Worm (Caenorhabditis elegans): ENCODE results near the gene R144.13.

R144.13 gene

DNA sequence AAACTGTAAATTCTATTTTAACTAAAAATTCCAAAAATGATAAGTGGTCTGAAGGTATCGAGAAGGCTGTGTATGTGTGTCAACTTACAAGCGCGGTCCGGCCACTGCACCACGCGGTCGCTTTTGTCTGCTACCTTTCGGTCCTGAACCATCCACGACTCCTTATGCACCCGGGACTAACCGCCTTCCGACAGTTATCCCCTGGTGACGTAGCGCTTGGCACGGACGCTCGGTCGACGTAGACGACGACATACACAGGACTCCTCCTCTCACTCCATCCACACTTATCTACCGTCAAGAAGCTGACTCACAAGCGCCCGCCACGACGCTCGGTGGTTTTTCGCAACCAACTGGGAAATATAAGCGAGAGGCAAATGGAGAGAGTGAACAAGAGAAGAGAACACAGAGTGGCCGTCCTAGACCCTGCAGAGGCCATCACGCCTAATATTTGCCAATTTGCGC is 8.3 kb downstream of the R144.13 start (continued):
- TF ChIP-seq ztf-16 (tag; optimal IDR thresholded peaks at IDR 0.05) = peak; percentile 86
- TF ChIP-seq tbx-2 (tag; optimal IDR thresholded peaks at IDR 0.05) = peak; percentile 91
- peak; percentile 39 for TF ChIP-seq ceh-9 (tag; optimal IDR thresholded peaks at IDR 0.05)
- TF ChIP-seq hlh-6 (tag; optimal IDR thresholded peaks at IDR 0.05) = peak; percentile 91
- peak; percentile 78 for TF ChIP-seq hlh-13 (GFP tag; optimal IDR thresholded peaks at IDR 0.05)
- TF ChIP-seq syd-9 (tag; optimal IDR thresholded peaks at IDR 0.05) = peak; percentile 87
- TF ChIP-seq rnt-1 (tag; optimal IDR thresholded peaks at IDR 0.05) = peak; percentile 83
- TF ChIP-seq nhr-232 (tag; optimal IDR thresholded peaks at IDR 0.05) = peak; percentile 81
- peak; percentile 72 for TF ChIP-seq nfya-1 (tag; optimal IDR thresholded peaks at IDR 0.05)
- TF ChIP-seq sox-2 (GFP tag; IDR thresholded peaks at IDR 0.05) = peak; percentile 65
- TF ChIP-seq elt-4 (tag; optimal IDR thresholded peaks at IDR 0.05) = peak; percentile 76
- TF ChIP-seq ceh-18 (tag; optimal IDR thresholded peaks at IDR 0.05) = peak; percentile 92
- TF ChIP-seq ceh-34 (tag; optimal IDR thresholded peaks at IDR 0.05) = peak; percentile 96
- peak; percentile 38 for TF ChIP-seq Y22D7AL.16 (tag; optimal IDR thresholded peaks at IDR 0.05)
- peak; percentile 57 for TF ChIP-seq npax-4 (tag; optimal IDR thresholded peaks at IDR 0.05)
- TF ChIP-seq ceh-2 (tag; optimal IDR thresholded peaks at IDR 0.05) = peak; percentile 72

DNA sequence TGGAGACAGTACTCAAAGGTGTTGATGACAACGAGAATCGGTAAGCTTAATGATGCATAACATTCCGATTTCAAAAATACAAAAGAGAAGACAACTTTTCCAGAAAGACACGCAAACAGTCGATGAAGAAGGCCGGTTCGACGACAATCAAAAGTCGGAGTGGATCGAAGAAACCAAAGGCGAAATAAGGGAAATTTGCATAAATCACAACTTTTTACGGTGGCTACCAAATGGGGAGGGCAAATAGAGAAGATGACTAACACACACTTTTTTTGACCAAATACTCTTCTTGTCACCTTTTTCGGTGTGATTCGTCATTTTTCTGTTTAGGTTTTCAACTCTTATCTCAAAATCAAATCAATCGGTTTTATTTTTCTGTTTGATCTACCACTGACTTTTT is 13.1 kb downstream of the R144.13 start, which contains the start of gene C45G9.6:
C45G9.6 (plus strand) TSS at position 301 of the 400 bp plus-strand sequence.
- TF ChIP-seq sox-4 (tag; optimal IDR thresholded peaks at IDR 0.05) (no peak), fax-1 (tag; optimal IDR thresholded peaks at IDR 0.05) (no peak), pqm-1 (tag; optimal IDR thresholded peaks at IDR 0.05) (no peak), ceh-19 (GFP tag; optimal IDR thresholded peaks at IDR 0.05) (no peak), syd-9 (tag; optimal IDR thresholded peaks at IDR 0.05) (no peak), ttx-3 (tag; optimal IDR thresholded peaks at IDR 0.05) (no peak)

ce11 chrIII:5042112-5042511 is 19.0 kb downstream of the R144.13 start, which contains the start of gene nlp-43:
nlp-43 (plus strand) TSS chrIII:5042412.
- TF ChIP-seq sdc-2 (tag; optimal IDR thresholded peaks at IDR 0.05) (no peak), fkh-10 (GFP tag; optimal IDR thresholded peaks at IDR 0.05) (no peak), ttx-3 (tag; optimal IDR thresholded peaks at IDR 0.05) (no peak), pros-1 (tag; optimal IDR thresholded peaks at IDR 0.05) (no peak), lin-11 (tag; optimal IDR thresholded peaks at IDR 0.05) (no peak), tbx-2 (tag; optimal IDR thresholded peaks at IDR 0.05) (no peak), hlh-30 (tag; optimal IDR thresholded peaks at IDR 0.05; ENCODE audit: insufficient read depth) (no peak), ceh-2 (tag; optimal IDR thresholded peaks at IDR 0.05) (no peak), ceh-9 (tag; optimal IDR thresholded peaks at IDR 0.05) (no peak), K09A11.1 (tag; optimal IDR thresholded peaks at IDR 0.05; ENCODE audit: insufficient read depth) (no peak), pax-1 (tag; optimal IDR thresholded peaks at IDR 0.05) (no peak), gmeb-2 (tag; optimal IDR thresholded peaks at IDR 0.05) (no peak), unc-55 (GFP tag; optimal IDR thresholded peaks at IDR 0.05) (no peak), pat-9 (tag; optimal IDR thresholded peaks at IDR 0.05) (no peak), odd-2 (tag; optimal IDR thresholded peaks at IDR 0.05) (no peak), dmd-4 (tag; optimal IDR thresholded peaks at IDR 0.05; ENCODE audit: borderline replicate concordance) (no peak), ceh-18 (tag; optimal IDR thresholded peaks at IDR 0.05) (no peak), ceh-19 (GFP tag; optimal IDR thresholded peaks at IDR 0.05) (no peak), ceh-6 (GFP tag; optimal IDR thresholded peaks at IDR 0.05) (no peak), C38D4.7 (GFP tag; optimal IDR thresholded peaks at IDR 0.05) (no peak)

- no peak for TF ChIP-seq syd-9 (tag; optimal IDR thresholded peaks at IDR 0.05)
- TF ChIP-seq ahr-1 (tag; optimal IDR thresholded peaks at IDR 0.05) = no peak
- no peak for TF ChIP-seq ztf-16 (tag; optimal IDR thresholded peaks at IDR 0.05)
- TF ChIP-seq elt-4 (tag; optimal IDR thresholded peaks at IDR 0.05) = no peak
- TF ChIP-seq ets-4 (tag; optimal IDR thresholded peaks at IDR 0.05) = no peak
- no peak for TF ChIP-seq hlh-30 (tag; optimal IDR thresholded peaks at IDR 0.05; ENCODE audit: insufficient read depth)
- no peak for TF ChIP-seq sdc-2 (tag; optimal IDR thresholded peaks at IDR 0.05)
- no peak for TF ChIP-seq ceh-31 (tag; optimal IDR thresholded peaks at IDR 0.05)
- TF ChIP-seq C08G9.2 (tag; optimal IDR thresholded peaks at IDR 0.05) = no peak
- no peak for TF ChIP-seq elt-2 (tag; optimal IDR thresholded peaks at IDR 0.05)
- TF ChIP-seq pqm-1 (tag; optimal IDR thresholded peaks at IDR 0.05) = no peak
- TF ChIP-seq ttx-3 (tag; optimal IDR thresholded peaks at IDR 0.05) = no peak
- no peak for TF ChIP-seq ceh-48 (tag; optimal IDR thresholded peaks at IDR 0.05)
- TF ChIP-seq fax-1 (tag; optimal IDR thresholded peaks at IDR 0.05) = no peak
- TF ChIP-seq Y22D7AL.16 (tag; optimal IDR thresholded peaks at IDR 0.05) = no peak
- TF ChIP-seq pat-9 (tag; optimal IDR thresholded peaks at IDR 0.05) = no peak
- no peak for TF ChIP-seq T23F11.4 (GFP tag; optimal IDR thresholded peaks at IDR 0.05)
- TF ChIP-seq eyg-1 (tag; optimal IDR thresholded peaks at IDR 0.05) = no peak
- no peak for TF ChIP-seq sox-2 (GFP tag; IDR thresholded peaks at IDR 0.05)
- no peak for TF ChIP-seq zip-5 (tag; optimal IDR thresholded peaks at IDR 0.05)
Measured at ce11 chrIII:5044709-5045108, 21.6 kb downstream of the R144.13 start, which contains the start of gene C45G9.14. C45G9.14 (plus strand) TSS chrIII:5045009.
